Worm (Caenorhabditis elegans) whole organism, L2 larva: Measurements from ENCODE around the gene F07C3.3.

Source experiments
- C34F6.9 ChIP-seq: fragments of 150-350 bp; optimal IDR thresholded peaks from 2 replicates; lab custom pipeline; 2014; ENCODE audit warnings: missing biosample characterization, missing genetic modification characterization
- F13H6.1 ChIP-seq: sonication (generic microtip); optimal IDR thresholded peaks from 2 replicates; lab custom pipeline; 2016; ENCODE audit warnings: missing genetic modification characterization, missing compliant biosample characterization
- R02D3.7 ChIP-seq: fragments of 150-350 bp; optimal IDR thresholded peaks from 2 replicates; lab custom pipeline; 2014; ENCODE audit warnings: missing biosample characterization, missing genetic modification characterization
- Y55F3AM.14 ChIP-seq: fragments of 200-800 bp; sonication (Bioruptor generic); optimal IDR thresholded peaks from 2 replicates; lab custom pipeline; 2018; ENCODE audit warnings: mild to moderate bottlenecking, missing genetic modification characterization, missing compliant biosample characterization
- ZK546.5 ChIP-seq: sonication (generic microtip); optimal IDR thresholded peaks from 2 replicates; lab custom pipeline; 2017; ENCODE audit warnings: missing biosample characterization, missing genetic modification characterization
- alr-1 ChIP-seq: fragments of 150-350 bp; optimal IDR thresholded peaks from 2 replicates; lab custom pipeline; 2014; ENCODE audit warnings: missing biosample characterization, missing genetic modification characterization
- aly-2 ChIP-seq: fragments of 150-350 bp; optimal IDR thresholded peaks from 2 replicates; lab custom pipeline; 2014; ENCODE audit warnings: missing biosample characterization, missing genetic modification characterization
- ama-1 ChIP-seq: fragments of 150-350 bp; optimal IDR thresholded peaks from 2 replicates; lab custom pipeline; 2018; ENCODE audit warnings: inconsistent platforms
- blmp-1 ChIP-seq: sonication (generic microtip); optimal IDR thresholded peaks from 2 replicates; lab custom pipeline; 2017; ENCODE audit warnings: missing genetic modification characterization, mild to moderate bottlenecking, missing compliant biosample characterization, antibody characterized with exemption, moderate library complexity; ENCODE audit not compliant: insufficient read depth
- ceh-16 ChIP-seq: fragments of 150-350 bp; optimal IDR thresholded peaks from 2 replicates; lab custom pipeline; 2014; ENCODE audit warnings: missing biosample characterization, missing genetic modification characterization
- ceh-82 ChIP-seq: fragments of 150-350 bp; optimal IDR thresholded peaks from 2 replicates; lab custom pipeline; 2014; ENCODE audit warnings: missing biosample characterization, missing genetic modification characterization
- crh-2 ChIP-seq: sonication (generic microtip); optimal IDR thresholded peaks from 2 replicates; lab custom pipeline; 2017; ENCODE audit warnings: missing biosample characterization, missing genetic modification characterization
- dmd-4 ChIP-seq: sonication (generic microtip); optimal IDR thresholded peaks from 2 replicates; lab custom pipeline; 2017; ENCODE audit warnings: missing biosample characterization, missing genetic modification characterization
- egl-27 ChIP-seq: sonication (generic microtip); optimal IDR thresholded peaks from 3 replicates; lab custom pipeline; 2017; ENCODE audit warnings: missing biosample characterization, missing genetic modification reagents, missing genetic modification characterization
- elt-1 ChIP-seq: fragments of 150-350 bp; optimal IDR thresholded peaks from 2 replicates; lab custom pipeline; 2014; ENCODE audit warnings: missing biosample characterization, missing genetic modification characterization
- elt-3 ChIP-seq: sonication (generic microtip); optimal IDR thresholded peaks from 2 replicates; lab custom pipeline; 2017; ENCODE audit warnings: missing biosample characterization, missing genetic modification characterization
- fos-1 ChIP-seq: fragments of 150-350 bp; optimal IDR thresholded peaks from 2 replicates; lab custom pipeline; 2014; ENCODE audit warnings: missing biosample characterization, missing genetic modification characterization
- gmeb-1 ChIP-seq: fragments of 150-350 bp; optimal IDR thresholded peaks from 2 replicates; lab custom pipeline; 2014; ENCODE audit warnings: missing biosample characterization, missing genetic modification characterization
- lin-11 ChIP-seq: fragments of 150-350 bp; sonication (generic microtip); optimal IDR thresholded peaks from 2 replicates; lab custom pipeline; 2014; ENCODE audit warnings: missing biosample characterization, missing genetic modification characterization, inconsistent platforms, mixed read lengths
- lin-13 ChIP-seq: fragments of 150-350 bp; optimal IDR thresholded peaks from 2 replicates; lab custom pipeline; 2014; ENCODE audit warnings: missing biosample characterization, missing genetic modification reagents, missing genetic modification characterization
- lin-39 ChIP-seq: fragments of 150-350 bp; optimal IDR thresholded peaks from 2 replicates; lab custom pipeline; 2014; ENCODE audit warnings: missing biosample characterization, missing genetic modification reagents, missing genetic modification characterization
- lsy-2 ChIP-seq, 2 experiments: fragments of 150-350 bp in 1 of 2; sonication (generic microtip) in 1 of 2; optimal IDR thresholded peaks; 2 replicates each; lab custom pipeline; 2014 to 2017; ENCODE audit warnings: missing biosample characterization in 2 of 2, missing genetic modification characterization in 2 of 2
- mab-5 ChIP-seq: fragments of 150-350 bp; optimal IDR thresholded peaks from 2 replicates; lab custom pipeline; 2014; ENCODE audit warnings: missing biosample characterization, missing genetic modification characterization
- mbf-1 ChIP-seq: sonication (generic microtip); optimal IDR thresholded peaks from 2 replicates; lab custom pipeline; 2017; ENCODE audit warnings: missing biosample characterization, missing genetic modification characterization
- mdl-1 ChIP-seq, 2 experiments: fragments of 150-350 bp in 1 of 2; sonication (generic microtip) in 1 of 2; optimal IDR thresholded peaks; 2 replicates each; lab custom pipeline; 2017; ENCODE audit warnings: missing biosample characterization in 2 of 2, missing genetic modification characterization in 2 of 2
- nhr-10 ChIP-seq: sonication (generic microtip); optimal IDR thresholded peaks from 2 replicates; lab custom pipeline; 2017; ENCODE audit warnings: missing biosample characterization, missing genetic modification characterization
- nhr-11 ChIP-seq: fragments of 150-350 bp; optimal IDR thresholded peaks from 2 replicates; lab custom pipeline; 2014; ENCODE audit warnings: missing biosample characterization, missing genetic modification characterization
- nhr-12 ChIP-seq: fragments of 150-350 bp; optimal IDR thresholded peaks from 2 replicates; lab custom pipeline; 2014; ENCODE audit warnings: missing biosample characterization, missing genetic modification characterization
- nhr-129 ChIP-seq: fragments of 150-350 bp; optimal IDR thresholded peaks from 2 replicates; lab custom pipeline; 2014; ENCODE audit warnings: missing biosample characterization, missing genetic modification characterization
- nhr-21 ChIP-seq: fragments of 150-350 bp; optimal IDR thresholded peaks from 2 replicates; lab custom pipeline; 2014; ENCODE audit warnings: missing biosample characterization, missing genetic modification characterization
- nhr-23 ChIP-seq: fragments of 150-350 bp; optimal IDR thresholded peaks from 2 replicates; lab custom pipeline; 2014; ENCODE audit warnings: missing biosample characterization, missing genetic modification reagents, missing genetic modification characterization
- nhr-237 ChIP-seq: fragments of 150-350 bp; optimal IDR thresholded peaks from 2 replicates; lab custom pipeline; 2014; ENCODE audit warnings: missing biosample characterization, missing genetic modification characterization
- nhr-25 ChIP-seq: fragments of 150-350 bp; sonication (generic microtip); optimal IDR thresholded peaks from 3 replicates; lab custom pipeline; 2014; ENCODE audit warnings: missing biosample characterization, missing genetic modification characterization
- nhr-6 ChIP-seq: fragments of 150-350 bp; optimal IDR thresholded peaks from 2 replicates; lab custom pipeline; 2014; ENCODE audit warnings: missing biosample characterization, missing genetic modification characterization
- nhr-77 ChIP-seq: fragments of 150-350 bp; optimal IDR thresholded peaks from 2 replicates; lab custom pipeline; 2014; ENCODE audit warnings: missing biosample characterization, missing genetic modification characterization
- peb-1 ChIP-seq: fragments of 150-350 bp; optimal IDR thresholded peaks from 2 replicates; lab custom pipeline; 2014; ENCODE audit warnings: missing biosample characterization, missing genetic modification characterization
- sem-4 ChIP-seq: fragments of 150-350 bp; optimal IDR thresholded peaks from 2 replicates; lab custom pipeline; 2014; ENCODE audit warnings: missing biosample characterization, missing genetic modification reagents, missing genetic modification characterization
- skn-1 ChIP-seq: sonication (generic microtip); optimal IDR thresholded peaks from 2 replicates; lab custom pipeline; 2017; ENCODE audit warnings: missing biosample characterization, missing genetic modification characterization
- sma-3 ChIP-seq: sonication (generic microtip); optimal IDR thresholded peaks from 2 replicates; lab custom pipeline; 2016; ENCODE audit warnings: missing genetic modification reagents, missing genetic modification characterization, missing compliant biosample characterization
- sma-9 ChIP-seq, 2 experiments: fragments of 150-350 bp in 1 of 2; sonication (generic microtip) in 1 of 2; optimal IDR thresholded peaks; 2 replicates each; lab custom pipeline; 2014 to 2016; ENCODE audit warnings: missing genetic modification characterization in 2 of 2, mild to moderate bottlenecking in 1 of 2, missing biosample characterization in 1 of 2, missing compliant biosample characterization in 1 of 2, missing genetic modification reagents in 1 of 2, moderate library complexity in 1 of 2
- snpc-4 ChIP-seq: fragments of 150-350 bp; optimal IDR thresholded peaks from 2 replicates; lab custom pipeline; 2014; ENCODE audit warnings: missing biosample characterization, missing genetic modification characterization
- unc-39 ChIP-seq: fragments of 150-350 bp; optimal IDR thresholded peaks from 2 replicates; lab custom pipeline; 2014; ENCODE audit warnings: missing biosample characterization, missing genetic modification characterization
- unc-55 ChIP-seq: fragments of 150-350 bp; sonication (generic microtip); optimal IDR thresholded peaks from 3 replicates; lab custom pipeline; 2014; ENCODE audit warnings: missing biosample characterization, missing genetic modification reagents, missing genetic modification characterization
- unc-62 ChIP-seq: fragments of 150-350 bp; optimal IDR thresholded peaks from 2 replicates; lab custom pipeline; 2014; ENCODE audit warnings: missing biosample characterization, missing genetic modification reagents, missing genetic modification characterization
- zag-1 ChIP-seq: fragments of 150-350 bp; optimal IDR thresholded peaks from 2 replicates; lab custom pipeline; 2014; ENCODE audit warnings: missing biosample characterization, missing genetic modification characterization
- ztf-1 ChIP-seq: fragments of 200-800 bp; sonication (Bioruptor generic); conservative IDR thresholded peaks from 2 replicates; pipeline ENCODE4 v1.3.6; 2022; ENCODE audit warnings: missing genetic modification characterization, missing compliant biosample characterization
- ztf-11 ChIP-seq: sonication (generic microtip); optimal IDR thresholded peaks from 2 replicates; lab custom pipeline; 2017; ENCODE audit warnings: missing biosample characterization, missing genetic modification characterization
- ztf-4 ChIP-seq: fragments of 150-350 bp; optimal IDR thresholded peaks from 2 replicates; lab custom pipeline; 2014; ENCODE audit warnings: missing biosample characterization, missing genetic modification characterization

The F07C3.3 gene

DNA sequence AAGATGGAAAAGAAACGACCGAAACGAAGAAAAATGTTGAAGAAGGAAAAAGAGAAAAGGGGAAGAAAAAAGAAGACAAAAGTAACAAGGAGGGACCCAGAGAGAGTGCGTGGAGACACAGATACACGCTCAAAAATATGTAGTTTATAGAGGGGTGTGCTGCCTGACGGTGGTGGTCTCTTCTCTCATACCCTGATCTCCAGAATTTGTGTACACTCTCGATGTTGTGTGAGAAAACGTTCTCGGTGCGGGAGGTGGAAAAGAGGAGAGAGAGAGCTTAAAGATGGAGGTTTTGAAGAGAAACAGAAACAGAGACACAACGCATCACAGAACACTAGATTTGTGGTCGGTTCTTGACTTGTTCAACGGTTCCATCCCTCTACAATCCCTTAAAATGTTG lies 41.4 kb upstream of the F07C3.3 start:
- peak; percentile 55 to 91 for TF ChIP-seq mdl-1 (tag; optimal IDR thresholded peaks at IDR 0.05; lab: Kevin White, UChicago)
- TF ChIP-seq unc-55 (GFP tag; lab: Kevin White, UChicago) = peak; percentile 93
- no peak for TF ChIP-seq unc-62 (GFP tag; lab: Kevin White, UChicago)
- peak; percentile 90 for TF ChIP-seq F13H6.1 (tag; lab: Kevin White, UChicago)
- TF ChIP-seq ceh-16 (tag; lab: Kevin White, UChicago) = no peak
- TF ChIP-seq blmp-1 = peak; percentile 21
- no peak for TF ChIP-seq lin-39
- no peak for TF ChIP-seq peb-1
- TF ChIP-seq lsy-2 (tag; optimal IDR thresholded peaks at IDR 0.05; lab: Kevin White, UChicago) = peak; percentile 8 to 70
- TF ChIP-seq nhr-21 (tag; lab: Kevin White, UChicago) = peak; percentile 17
- no peak for TF ChIP-seq nhr-77 (tag; lab: Kevin White, UChicago)
- no peak for TF ChIP-seq nhr-10 (tag; lab: Kevin White, UChicago)
- TF ChIP-seq nhr-12 (tag; lab: Kevin White, UChicago) = no peak
- TF ChIP-seq ZK546.5 (tag; lab: Kevin White, UChicago) = no peak
- TF ChIP-seq unc-39 (tag; lab: Kevin White, UChicago) = peak; percentile 68
- TF ChIP-seq alr-1 = no peak
- no peak for TF ChIP-seq nhr-237 (tag; lab: Kevin White, UChicago)
- peak; percentile 17 for TF ChIP-seq lin-11 (tag; lab: Kevin White, UChicago)
- TF ChIP-seq skn-1 (tag; lab: Kevin White, UChicago) = no peak
- TF ChIP-seq ztf-1 (GFP tag; lab: Robert Waterston, UW) = no peak
- peak; percentile 94 for TF ChIP-seq sma-9 (GFP tag; optimal IDR thresholded peaks at IDR 0.05; lab: Kevin White, UChicago)
- TF ChIP-seq sma-9 (tag; optimal IDR thresholded peaks at IDR 0.05; lab: Kevin White, UChicago) = no peak
- peak; percentile 69 for TF ChIP-seq crh-2 (tag; lab: Kevin White, UChicago)
- TF ChIP-seq ztf-4 (tag; lab: Kevin White, UChicago) = peak; percentile 25
- peak; percentile 74 for TF ChIP-seq C34F6.9 (tag; lab: Kevin White, UChicago)
- no peak for TF ChIP-seq mbf-1
- no peak for TF ChIP-seq elt-3
- no peak for TF ChIP-seq aly-2 (tag; lab: Kevin White, UChicago)
- TF ChIP-seq nhr-129 = peak; percentile 87
- peak; percentile 56 for TF ChIP-seq Y55F3AM.14 (GFP tag; lab: Kevin White, UChicago)
- TF ChIP-seq snpc-4 (tag; lab: Kevin White, UChicago) = peak; percentile 61
- peak; percentile 66 for TF ChIP-seq ceh-82 (tag; lab: Kevin White, UChicago)
- no peak for TF ChIP-seq gmeb-1 (tag; lab: Kevin White, UChicago)
- peak; percentile 70 for TF ChIP-seq lin-13 (GFP tag; lab: Kevin White, UChicago)
- peak; percentile 52 for TF ChIP-seq fos-1 (tag; lab: Kevin White, UChicago)
- no peak for TF ChIP-seq elt-1 (tag; lab: Kevin White, UChicago)
- TF ChIP-seq zag-1 (tag; lab: Kevin White, UChicago) = peak; percentile 86
- TF ChIP-seq ztf-11 (tag; lab: Kevin White, UChicago) = no peak
- TF ChIP-seq sma-3 (GFP tag; lab: Kevin White, UChicago) = no peak
- TF ChIP-seq mab-5 (tag; lab: Kevin White, UChicago) = peak; percentile 76
- TF ChIP-seq dmd-4 (tag; lab: Kevin White, UChicago) = no peak
- TF ChIP-seq nhr-6 (tag; lab: Kevin White, UChicago) = peak; percentile 81
- TF ChIP-seq sem-4 (tag; lab: Kevin White, UChicago) = peak; percentile 86
- no peak for TF ChIP-seq R02D3.7
- TF ChIP-seq nhr-25 (tag; lab: Kevin White, UChicago) = peak; percentile 26
- TF ChIP-seq ama-1 (lab: Kevin White, UChicago) = no peak
- TF ChIP-seq nhr-11 (tag; lab: Kevin White, UChicago) = no peak
- no peak for TF ChIP-seq nhr-23 (tag; lab: Kevin White, UChicago)
- TF ChIP-seq egl-27 = peak; percentile 7
